Fruit fly (Drosophila melanogaster) whole organism: ENCODE results near the gene rush.

Experiments
- CG8478 ChIP-seq: fragments of >200 bp; optimal IDR thresholded peaks from 2 replicates; lab custom pipeline; 2018; ENCODE audit warnings: inconsistent platforms
- Dll ChIP-seq: fragments of >200 bp; optimal IDR thresholded peaks from 2 replicates; lab custom pipeline; 2017
- EcR ChIP-seq, 2 experiments: fragments of >200 bp; optimal IDR thresholded peaks; 2 replicates each; lab custom pipeline; 2017; ENCODE audit warnings: missing biosample characterization in 2 of 2, missing genetic modification characterization in 2 of 2, missing genetic modification reagents in 2 of 2
- pan ChIP-seq: fragments of >200 bp; optimal IDR thresholded peaks from 2 replicates; lab custom pipeline; 2017
- usp ChIP-seq: fragments of >200 bp; optimal IDR thresholded peaks from 2 replicates; lab custom pipeline; 2017; ENCODE audit warnings: missing biosample characterization, missing genetic modification characterization, mixed read lengths

DNA sequence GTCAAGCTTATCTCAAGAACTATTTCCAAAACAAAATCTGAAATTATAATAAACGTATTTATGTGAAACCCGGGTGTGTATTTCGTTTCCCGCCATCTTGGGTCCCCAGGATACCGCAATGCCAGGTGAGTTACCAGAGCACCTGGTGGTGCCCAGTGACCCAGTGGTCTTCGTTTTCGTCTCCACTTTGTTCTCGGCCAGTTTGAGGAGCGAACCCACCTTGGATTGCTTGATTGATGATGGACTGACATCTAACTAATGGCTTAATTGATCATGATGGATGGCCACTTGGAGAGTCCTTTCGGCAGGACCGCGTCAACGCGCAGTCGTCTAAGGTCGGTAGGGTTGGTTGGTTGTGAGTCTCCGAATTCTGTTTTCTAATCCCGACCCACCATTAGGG is 26.2 kb upstream of the rush start, which contains the start of gene Gr2a:
- no peak for TF ChIP-seq usp (GFP tag; lab: Kevin White, UChicago)
- no peak for TF ChIP-seq EcR (GFP tag; optimal IDR thresholded peaks at IDR 0.05; lab: Kevin White, UChicago)
- no peak for TF ChIP-seq Dll
- TF ChIP-seq CG8478 (lab: Kevin White, UChicago): no peak
- TF ChIP-seq pan (lab: Kevin White, UChicago): no peak
